Worm (Caenorhabditis elegans) whole organism, L3 larva: ENCODE measurements around the gene tofu-7.

ENCODE experiments used
- R02D3.7 ChIP-seq: fragments of 150-350 bp; optimal IDR thresholded peaks from 2 replicates; lab custom pipeline; 2014; ENCODE audit warnings: missing biosample characterization, missing genetic modification characterization
- aly-2 ChIP-seq: fragments of 150-350 bp; optimal IDR thresholded peaks from 2 replicates; lab custom pipeline; 2014; ENCODE audit warnings: missing biosample characterization, missing genetic modification characterization
- ceh-16 ChIP-seq: sonication (generic microtip); optimal IDR thresholded peaks from 2 replicates; lab custom pipeline; 2017; ENCODE audit warnings: missing biosample characterization, missing genetic modification characterization
- ceh-28 ChIP-seq: fragments of 150-350 bp; optimal IDR thresholded peaks from 2 replicates; lab custom pipeline; 2014; ENCODE audit warnings: missing biosample characterization, missing genetic modification reagents, missing genetic modification characterization
- egl-27 ChIP-seq: sonication (generic microtip); optimal IDR thresholded peaks from 4 replicates; lab custom pipeline; 2017; ENCODE audit warnings: missing biosample characterization, missing genetic modification reagents, missing genetic modification characterization
- elt-1 ChIP-seq: fragments of 150-350 bp; optimal IDR thresholded peaks from 2 replicates; lab custom pipeline; 2014; ENCODE audit warnings: missing biosample characterization, missing genetic modification characterization
- elt-2 ChIP-seq: sonication (generic microtip); optimal IDR thresholded peaks from 2 replicates; lab custom pipeline; 2016; ENCODE audit warnings: missing genetic modification reagents, mild to moderate bottlenecking, missing genetic modification characterization, missing compliant biosample characterization
- elt-3 ChIP-seq, 3 experiments: fragments of 150-350 bp in 1 of 3; sonication (generic microtip) in 2 of 3; optimal IDR thresholded peaks; 2 replicates in 2 of 3; 4 replicates in 1 of 3; lab custom pipeline; 2014 to 2017; ENCODE audit warnings: missing biosample characterization in 3 of 3, missing genetic modification characterization in 3 of 3
- fkh-10 ChIP-seq: sonication (generic microtip); optimal IDR thresholded peaks from 2 replicates; lab custom pipeline; 2017; ENCODE audit warnings: missing biosample characterization, missing genetic modification reagents, missing genetic modification characterization
- fos-1 ChIP-seq: fragments of 150-350 bp; optimal IDR thresholded peaks from 2 replicates; lab custom pipeline; 2014; ENCODE audit warnings: missing biosample characterization, missing genetic modification characterization
- hmg-11 ChIP-seq: sonication (generic microtip); optimal IDR thresholded peaks from 2 replicates; lab custom pipeline; 2016; ENCODE audit warnings: missing genetic modification characterization, missing compliant biosample characterization
- jun-1 ChIP-seq: fragments of 150-350 bp; optimal IDR thresholded peaks from 2 replicates; lab custom pipeline; 2014; ENCODE audit warnings: missing biosample characterization, missing genetic modification reagents, missing genetic modification characterization
- lin-39 ChIP-seq: fragments of 150-350 bp; optimal IDR thresholded peaks from 2 replicates; lab custom pipeline; 2018; ENCODE audit warnings: missing biosample characterization, missing genetic modification reagents, missing genetic modification characterization
- mdl-1 ChIP-seq: fragments of 150-350 bp; optimal IDR thresholded peaks from 2 replicates; lab custom pipeline; 2014; ENCODE audit warnings: missing biosample characterization, missing genetic modification characterization
- mml-1 ChIP-seq: fragments of 150-350 bp; sonication (generic microtip); optimal IDR thresholded peaks from 3 replicates; lab custom pipeline; 2014; ENCODE audit warnings: missing biosample characterization, missing genetic modification characterization
- nfya-1 ChIP-seq: sonication (generic microtip); optimal IDR thresholded peaks from 2 replicates; lab custom pipeline; 2017; ENCODE audit warnings: missing genetic modification characterization, mild to moderate bottlenecking, missing compliant biosample characterization, antibody characterized with exemption, moderate library complexity; ENCODE audit not compliant: insufficient read depth
- nhr-12 ChIP-seq: fragments of 150-350 bp; optimal IDR thresholded peaks from 2 replicates; lab custom pipeline; 2014; ENCODE audit warnings: missing biosample characterization, missing genetic modification characterization
- nhr-23 ChIP-seq: fragments of 150-350 bp; optimal IDR thresholded peaks from 2 replicates; lab custom pipeline; 2014; ENCODE audit warnings: missing biosample characterization, missing genetic modification reagents, missing genetic modification characterization
- nhr-237 ChIP-seq: fragments of 150-350 bp; optimal IDR thresholded peaks from 2 replicates; lab custom pipeline; 2014; ENCODE audit warnings: missing biosample characterization, missing genetic modification characterization
- nhr-25 ChIP-seq: sonication (generic microtip); optimal IDR thresholded peaks from 2 replicates; lab custom pipeline; 2017; ENCODE audit warnings: missing biosample characterization, missing genetic modification characterization
- nhr-28 ChIP-seq: fragments of 150-350 bp; optimal IDR thresholded peaks from 2 replicates; lab custom pipeline; 2014; ENCODE audit warnings: missing biosample characterization, missing genetic modification characterization
- nhr-43 ChIP-seq: sonication (generic microtip); optimal IDR thresholded peaks from 2 replicates; lab custom pipeline; 2016; ENCODE audit warnings: mild to moderate bottlenecking, missing genetic modification characterization, missing compliant biosample characterization; ENCODE audit not compliant: poor library complexity, severe bottlenecking
- nhr-76 ChIP-seq: fragments of 150-350 bp; sonication (generic microtip); optimal IDR thresholded peaks from 5 replicates; lab custom pipeline; 2014; ENCODE audit warnings: missing biosample characterization, missing genetic modification characterization
- pha-4 ChIP-seq: fragments of 150-350 bp; optimal IDR thresholded peaks from 2 replicates; lab custom pipeline; 2014; ENCODE audit warnings: missing biosample characterization, missing genetic modification reagents, missing genetic modification characterization
- pqm-1 ChIP-seq: fragments of 150-350 bp; optimal IDR thresholded peaks from 2 replicates; lab custom pipeline; 2017; ENCODE audit warnings: missing biosample characterization, missing genetic modification characterization, inconsistent platforms
- sea-2 ChIP-seq: fragments of 150-350 bp; sonication (generic microtip); optimal IDR thresholded peaks from 4 replicates; lab custom pipeline; 2014; ENCODE audit warnings: missing biosample characterization, missing genetic modification reagents, missing genetic modification characterization
- skn-1 ChIP-seq: fragments of 150-350 bp; optimal IDR thresholded peaks from 2 replicates; lab custom pipeline; 2014; ENCODE audit warnings: missing biosample characterization, missing genetic modification characterization
- snpc-4 ChIP-seq: fragments of 150-350 bp; optimal IDR thresholded peaks from 2 replicates; lab custom pipeline; 2014; ENCODE audit warnings: missing biosample characterization, missing genetic modification characterization
- unc-39 ChIP-seq: sonication (generic microtip); optimal IDR thresholded peaks from 4 replicates; lab custom pipeline; 2017; ENCODE audit warnings: missing biosample characterization, missing genetic modification characterization
- unc-62 ChIP-seq: fragments of 150-350 bp; sonication (generic microtip); optimal IDR thresholded peaks from 4 replicates; lab custom pipeline; 2014; ENCODE audit warnings: missing biosample characterization, missing genetic modification reagents, missing genetic modification characterization
- ztf-11 ChIP-seq: fragments of 150-350 bp; optimal IDR thresholded peaks from 2 replicates; lab custom pipeline; 2014; ENCODE audit warnings: missing biosample characterization, missing genetic modification characterization
- ztf-4 ChIP-seq: fragments of 150-350 bp; optimal IDR thresholded peaks from 2 replicates; lab custom pipeline; 2014; ENCODE audit warnings: missing biosample characterization, missing genetic modification characterization

Gene tofu-7

DNA sequence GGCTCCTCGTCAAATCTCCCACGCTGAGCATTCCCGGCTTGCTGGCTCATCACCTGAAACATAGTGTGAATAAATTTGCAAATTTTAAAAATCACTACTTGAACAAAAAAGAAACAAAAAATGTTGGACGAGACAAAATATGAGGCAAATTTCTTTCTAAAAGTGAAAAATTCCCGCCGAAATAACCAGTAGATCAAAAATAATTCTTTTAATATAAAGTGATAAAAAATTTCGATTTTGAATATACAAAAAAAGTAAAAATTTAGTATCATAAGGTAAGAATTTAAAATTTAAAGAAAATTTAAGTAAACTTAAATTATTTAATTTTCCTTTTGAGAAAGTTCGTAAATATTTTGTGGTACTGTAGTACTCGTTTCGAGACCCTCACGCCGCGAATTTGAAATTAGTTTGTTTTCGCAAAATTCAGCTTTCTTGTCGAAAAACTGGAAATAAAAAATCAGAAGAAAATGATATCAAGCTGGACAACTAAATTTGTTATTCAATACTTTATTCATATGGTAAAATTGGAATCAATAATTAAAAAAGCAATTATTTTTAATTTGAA is 24.2 kb downstream of the tofu-7 start, which contains the start of gene egg-2:
TSS of gene egg-2 (minus strand) at position 53 of the 565 bp plus-strand sequence.
- TF ChIP-seq R02D3.7 (tag; lab: Kevin White, UChicago) (no peak), ztf-11 (no peak), elt-2 (tag; lab: Kevin White, UChicago) (no peak), sea-2 (GFP tag; lab: Kevin White, UChicago) (no peak), nhr-23 (tag; lab: Kevin White, UChicago) (no peak), ceh-16 (tag; lab: Kevin White, UChicago) (no peak), nhr-43 (tag; lab: Kevin White, UChicago) (no peak), nhr-28 (tag; lab: Kevin White, UChicago) (no peak), aly-2 (tag; lab: Kevin White, UChicago) (no peak), nfya-1 (no peak), fkh-10 (no peak), pqm-1 (tag; lab: Kevin White, UChicago) (no peak), mdl-1 (tag; lab: Kevin White, UChicago) (no peak), unc-39 (no peak), nhr-76 (tag; lab: Kevin White, UChicago) (no peak), snpc-4 (tag; lab: Kevin White, UChicago) (no peak), unc-62 (GFP tag; lab: Kevin White, UChicago) (no peak), egl-27 (tag; lab: Kevin White, UChicago) (no peak), pha-4 (no peak)

- TF ChIP-seq skn-1 (tag; lab: Kevin White, UChicago) (no peak), lin-39 (tag; lab: Kevin White, UChicago) (no peak), snpc-4 (tag; lab: Kevin White, UChicago) (no peak), jun-1 (tag; lab: Kevin White, UChicago) (no peak), mml-1 (no peak), unc-62 (GFP tag; lab: Kevin White, UChicago) (no peak), pqm-1 (tag; lab: Kevin White, UChicago) (no peak), ceh-28 (tag; lab: Kevin White, UChicago) (no peak), nfya-1 (no peak), fos-1 (tag; lab: Kevin White, UChicago) (no peak), ztf-4 (no peak), mdl-1 (tag; lab: Kevin White, UChicago) (no peak), nhr-12 (no peak), ceh-16 (tag; lab: Kevin White, UChicago) (no peak), ztf-11 (no peak), sea-2 (GFP tag; lab: Kevin White, UChicago) (no peak), hmg-11 (tag; lab: Kevin White, UChicago) (no peak)
These were observed 28.6 kb downstream of the tofu-7 start, which contains the start of gene R01H2.2 for ce11 chrIII:7056241-7056640. R01H2.2 (plus strand) TSS chrIII:7056541.

- TF ChIP-seq elt-1 = no peak
- TF ChIP-seq nhr-25 (tag; lab: Kevin White, UChicago) = no peak
- no peak for TF ChIP-seq fos-1 (tag; lab: Kevin White, UChicago)
- TF ChIP-seq R02D3.7 (tag; lab: Kevin White, UChicago) = no peak
- no peak for TF ChIP-seq elt-3 (tag; optimal IDR thresholded peaks at IDR 0.05; lab: Kevin White, UChicago)
- no peak for TF ChIP-seq snpc-4 (tag; lab: Kevin White, UChicago)
- TF ChIP-seq unc-62 (GFP tag; lab: Kevin White, UChicago) = no peak
- no peak for TF ChIP-seq lin-39 (tag; lab: Kevin White, UChicago)
- no peak for TF ChIP-seq nhr-237 (tag; lab: Kevin White, UChicago)
These were observed 39.2 kb downstream of the tofu-7 start, which contains the start of gene R01H2.7 for ce11 chrIII:7045643-7046042. R01H2.7 (minus strand) TSS chrIII:7045743.

DNA sequence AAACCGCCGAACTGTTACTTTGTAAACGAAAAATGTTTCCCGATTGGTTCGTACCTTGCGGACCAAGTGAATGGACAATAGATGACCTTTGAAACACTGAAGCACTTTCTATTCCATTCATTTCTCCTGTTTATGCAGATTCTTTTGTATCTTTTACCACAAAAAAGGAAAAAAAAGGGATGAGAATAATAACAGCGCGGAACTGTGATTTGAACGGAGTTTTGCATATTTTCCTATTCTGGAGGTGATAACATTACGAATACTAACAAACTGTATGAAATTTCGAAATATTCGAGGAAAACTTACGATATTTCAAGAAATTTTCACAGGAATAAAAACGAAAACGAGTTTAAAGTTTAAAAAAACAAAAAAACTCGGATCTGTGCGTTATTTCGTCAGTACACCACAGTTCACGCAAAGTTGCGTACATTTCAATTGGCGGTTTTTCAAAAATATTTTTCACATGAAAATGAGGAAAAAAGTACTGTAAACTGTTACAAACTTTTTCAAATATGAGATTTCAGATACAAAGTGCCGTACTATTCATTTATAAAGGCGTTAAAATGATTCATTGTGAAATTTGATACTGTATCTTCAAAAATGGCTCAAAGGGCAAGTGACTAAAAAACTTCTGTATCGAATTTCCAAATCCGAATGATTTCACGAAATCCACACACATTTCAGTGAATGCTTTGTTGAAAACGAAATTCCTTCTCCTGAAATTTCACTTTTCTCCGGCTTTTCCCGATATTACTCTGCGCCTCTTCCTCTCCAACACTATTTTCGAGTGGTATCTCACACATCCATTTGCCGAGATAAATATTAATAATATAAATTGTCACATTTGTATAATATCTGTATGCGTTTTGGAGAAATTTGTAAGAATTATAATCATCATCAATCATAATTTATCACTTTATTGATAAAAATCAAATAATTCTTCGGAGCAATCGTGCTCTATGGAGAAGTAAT is 50.3 kb downstream of the tofu-7 start:
- TF ChIP-seq nhr-76 (tag; lab: Kevin White, UChicago) (no peak), elt-2 (tag; lab: Kevin White, UChicago) (no peak), ztf-11 (no peak), aly-2 (tag; lab: Kevin White, UChicago) (no peak), ceh-16 (tag; lab: Kevin White, UChicago) (no peak)
